Worm (Caenorhabditis elegans) whole organism, L4 larva: Measurements from ENCODE around the gene W02A2.9.
A peak's percentile ranks its signal among the peaks of the same experiment; 100 is the strongest.

Experiments used
- D1046.2 ChIP-seq: fragments of 200-800 bp; sonication (Bioruptor generic); IDR thresholded peaks from 2 replicates; pipeline ENCODE4 v1.3.6; 2022; ENCODE audit warnings: missing genetic modification characterization, missing compliant biosample characterization
- F10B5.3 ChIP-seq: sonication (generic microtip); optimal IDR thresholded peaks from 2 replicates; lab custom pipeline; 2016; ENCODE audit warnings: mild to moderate bottlenecking, missing genetic modification characterization, missing compliant biosample characterization
- F44E2.7 ChIP-seq: fragments of 200-800 bp; sonication (Bioruptor generic); IDR thresholded peaks from 2 replicates; pipeline ENCODE4 v2.1.2; 2022; ENCODE audit warnings: missing genetic modification characterization, missing compliant biosample characterization
- F49E8.2 ChIP-seq: sonication (generic microtip); optimal IDR thresholded peaks from 2 replicates; lab custom pipeline; 2016; ENCODE audit warnings: missing compliant biosample characterization, mild to moderate bottlenecking, missing genetic modification characterization, borderline replicate concordance
- T26A8.4 ChIP-seq: fragments of 200-800 bp; sonication (Bioruptor generic); IDR thresholded peaks from 2 replicates; pipeline ENCODE4 v1.3.6; 2022; ENCODE audit warnings: missing genetic modification characterization, missing compliant biosample characterization
- Y105C5A.15 ChIP-seq: fragments of 200-800 bp; sonication (Bioruptor generic); IDR thresholded peaks from 2 replicates; pipeline ENCODE4 v1.3.6; 2022; ENCODE audit warnings: missing genetic modification characterization, missing compliant biosample characterization
- aha-1 ChIP-seq: fragments of 150-350 bp; peaks from one replicate; lab custom pipeline; 2014; ENCODE audit warnings: missing biosample characterization, missing genetic modification characterization
- attf-4 ChIP-seq: sonication (generic microtip); optimal IDR thresholded peaks from 3 replicates; lab custom pipeline; 2017; ENCODE audit warnings: missing biosample characterization, missing genetic modification characterization
- ceh-32 ChIP-seq: sonication (generic microtip); optimal IDR thresholded peaks from 2 replicates; lab custom pipeline; 2016; ENCODE audit warnings: mild to moderate bottlenecking, missing genetic modification characterization, missing compliant biosample characterization; ENCODE audit not compliant: poor library complexity
- ceh-62 ChIP-seq: sonication (generic microtip); optimal IDR thresholded peaks from 2 replicates; lab custom pipeline; 2017; ENCODE audit warnings: missing biosample characterization, missing genetic modification characterization
- ctbp-1 ChIP-seq: fragments of 200-800 bp; sonication (Bioruptor generic); IDR thresholded peaks from 2 replicates; pipeline ENCODE4 v1.3.6; 2022; ENCODE audit warnings: missing genetic modification reagents, missing genetic modification characterization, missing compliant biosample characterization
- daf-12 ChIP-seq: fragments of 150-350 bp; optimal IDR thresholded peaks from 2 replicates; lab custom pipeline; 2014; ENCODE audit warnings: missing biosample characterization, missing genetic modification reagents, missing genetic modification characterization
- daf-8 ChIP-seq: fragments of 200-800 bp; sonication (Bioruptor generic); IDR thresholded peaks from 2 replicates; pipeline ENCODE4 v1.3.6; 2022; ENCODE audit warnings: missing genetic modification characterization, missing compliant biosample characterization
- dmd-6 ChIP-seq: fragments of 200-800 bp; sonication (Bioruptor generic); IDR thresholded peaks from 2 replicates; pipeline ENCODE4 v1.3.6; 2022; ENCODE audit warnings: missing genetic modification reagents, missing genetic modification characterization, missing compliant biosample characterization
- dpl-1 ChIP-seq: fragments of 150-350 bp; optimal IDR thresholded peaks from 2 replicates; lab custom pipeline; 2014; ENCODE audit warnings: missing biosample characterization, missing genetic modification reagents, missing genetic modification characterization
- duxl-1 ChIP-seq: sonication (generic microtip); optimal IDR thresholded peaks from 2 replicates; lab custom pipeline; 2016; ENCODE audit warnings: mild to moderate bottlenecking, missing genetic modification characterization, moderate library complexity, missing compliant biosample characterization; ENCODE audit not compliant: poor library complexity
- egl-43 ChIP-seq: fragments of 200-800 bp; sonication (Bioruptor generic); IDR thresholded peaks from 2 replicates; pipeline ENCODE4 v1.3.6; 2022; ENCODE audit warnings: missing genetic modification reagents, missing genetic modification characterization, missing compliant biosample characterization
- gei-8 ChIP-seq: fragments of 200-800 bp; sonication (Bioruptor generic); optimal IDR thresholded peaks from 2 replicates; lab custom pipeline; 2018; ENCODE audit warnings: mild to moderate bottlenecking, missing genetic modification characterization, missing compliant biosample characterization
- jun-1 ChIP-seq: fragments of 150-350 bp; optimal IDR thresholded peaks from 2 replicates; lab custom pipeline; 2014; ENCODE audit warnings: missing biosample characterization, missing genetic modification reagents, missing genetic modification characterization
- lim-7 ChIP-seq: fragments of 200-800 bp; sonication (Bioruptor generic); IDR thresholded peaks from 2 replicates; pipeline ENCODE4 v1.3.6; 2022; ENCODE audit warnings: missing genetic modification characterization, missing compliant biosample characterization
- lin-1 ChIP-seq: fragments of 200-800 bp; sonication (Bioruptor generic); IDR thresholded peaks from 2 replicates; pipeline ENCODE4 v1.3.6; 2022; ENCODE audit warnings: missing genetic modification reagents, missing genetic modification characterization, missing compliant biosample characterization
- lin-15B ChIP-seq: fragments of 150-350 bp; sonication (generic microtip); optimal IDR thresholded peaks from 3 replicates; lab custom pipeline; 2014; ENCODE audit warnings: missing biosample characterization, missing genetic modification characterization
- lin-29 ChIP-seq: fragments of 200-800 bp; sonication (Bioruptor generic); IDR thresholded peaks from 2 replicates; pipeline ENCODE4 v1.3.6; 2022; ENCODE audit warnings: missing genetic modification reagents, missing genetic modification characterization, missing compliant biosample characterization
- lin-39 ChIP-seq: fragments of 150-350 bp; optimal IDR thresholded peaks from 2 replicates; lab custom pipeline; 2014; ENCODE audit warnings: missing biosample characterization, missing genetic modification reagents, missing genetic modification characterization
- madf-5 ChIP-seq, 2 experiments: fragments of 200-800 bp; sonication (Bioruptor generic); IDR thresholded peaks; 2 replicates each; pipeline ENCODE4 v1.3.6; 2022; ENCODE audit warnings: missing compliant biosample characterization in 2 of 2, missing genetic modification characterization in 2 of 2
- mep-1 ChIP-seq: fragments of 150-350 bp; sonication (generic microtip); optimal IDR thresholded peaks from 3 replicates; lab custom pipeline; 2014; ENCODE audit warnings: missing biosample characterization, missing genetic modification characterization
- mxl-3 ChIP-seq: fragments of 200-800 bp; sonication (Bioruptor generic); optimal IDR thresholded peaks from 2 replicates; lab custom pipeline; 2018; ENCODE audit warnings: mild to moderate bottlenecking, missing genetic modification characterization, missing compliant biosample characterization
- nhr-102 ChIP-seq: sonication (generic microtip); optimal IDR thresholded peaks from 2 replicates; lab custom pipeline; 2016; ENCODE audit warnings: mild to moderate bottlenecking, missing genetic modification characterization, moderate library complexity, missing compliant biosample characterization
- nhr-111 ChIP-seq: fragments of 200-800 bp; sonication (Bioruptor generic); optimal IDR thresholded peaks from 2 replicates; lab custom pipeline; 2018; ENCODE audit warnings: mild to moderate bottlenecking, missing genetic modification characterization, missing compliant biosample characterization
- nhr-25 ChIP-seq: sonication (generic microtip); optimal IDR thresholded peaks from 2 replicates; lab custom pipeline; 2017; ENCODE audit warnings: missing genetic modification characterization, mild to moderate bottlenecking, missing compliant biosample characterization, antibody characterized with exemption, moderate library complexity, borderline replicate concordance; ENCODE audit not compliant: insufficient read depth
- nhr-42 ChIP-seq: fragments of 200-800 bp; sonication (Bioruptor generic); IDR thresholded peaks from 2 replicates; pipeline ENCODE4 v1.3.6; 2022; ENCODE audit warnings: missing genetic modification characterization, missing compliant biosample characterization
- nhr-6 ChIP-seq: fragments of 150-350 bp; optimal IDR thresholded peaks from 2 replicates; lab custom pipeline; 2014; ENCODE audit warnings: missing biosample characterization, missing genetic modification characterization
- php-3 ChIP-seq: fragments of 200-800 bp; sonication (Bioruptor generic); IDR thresholded peaks from 2 replicates; pipeline ENCODE4 v1.3.6; 2022; ENCODE audit warnings: missing genetic modification reagents, missing genetic modification characterization, missing compliant biosample characterization
- saeg-2 ChIP-seq: fragments of 200-800 bp; sonication (Bioruptor generic); IDR thresholded peaks from 2 replicates; pipeline ENCODE4 v1.3.6; 2022; ENCODE audit warnings: missing genetic modification reagents, missing genetic modification characterization, missing compliant biosample characterization
- sdz-12 ChIP-seq: fragments of 200-800 bp; sonication (Bioruptor generic); optimal IDR thresholded peaks from 2 replicates; lab custom pipeline; 2018; ENCODE audit warnings: mild to moderate bottlenecking, missing genetic modification characterization, missing compliant biosample characterization
- set-16 ChIP-seq: fragments of 200-800 bp; sonication (Bioruptor generic); IDR thresholded peaks from 2 replicates; pipeline ENCODE4 v1.3.6; 2022; ENCODE audit warnings: missing genetic modification reagents, missing genetic modification characterization, missing compliant biosample characterization
- snpc-4 ChIP-seq: fragments of 150-350 bp; optimal IDR thresholded peaks from 2 replicates; lab custom pipeline; 2014; ENCODE audit warnings: missing biosample characterization, missing genetic modification characterization
- spr-1 ChIP-seq: sonication (generic microtip); optimal IDR thresholded peaks from 2 replicates; lab custom pipeline; 2016; ENCODE audit warnings: mild to moderate bottlenecking, missing genetic modification characterization, missing compliant biosample characterization
- tra-1 ChIP-seq: fragments of 200-800 bp; sonication (Bioruptor generic); IDR thresholded peaks from 2 replicates; pipeline ENCODE4 v1.3.6; 2022; ENCODE audit warnings: missing genetic modification reagents, missing genetic modification characterization, missing compliant biosample characterization
- unc-130 ChIP-seq: sonication (generic microtip); optimal IDR thresholded peaks from 2 replicates; lab custom pipeline; 2016; ENCODE audit warnings: missing genetic modification reagents, missing genetic modification characterization, missing compliant biosample characterization
- unc-62 ChIP-seq, 3 experiments: fragments of 150-350 bp in 1 of 3; sonication (generic microtip); optimal IDR thresholded peaks in 2 of 3; peaks in 1 of 3; 1 replicate in 1 of 3; 2 replicates in 2 of 3; lab custom pipeline; 2014 to 2017; ENCODE audit warnings: missing biosample characterization in 3 of 3, missing genetic modification characterization in 3 of 3, missing genetic modification reagents in 3 of 3, missing genotype in 1 of 3
- zag-1 ChIP-seq: fragments of 150-350 bp; optimal IDR thresholded peaks from 2 replicates; lab custom pipeline; 2014; ENCODE audit warnings: missing biosample characterization, missing genetic modification characterization
- zfp-3 ChIP-seq: fragments of 200-800 bp; sonication (Bioruptor generic); conservative IDR thresholded peaks from 2 replicates; pipeline ENCODE4 v1.3.6; 2022; ENCODE audit warnings: missing genetic modification reagents, missing genetic modification characterization, missing compliant biosample characterization
- zip-11 ChIP-seq: fragments of 200-800 bp; sonication (Bioruptor generic); IDR thresholded peaks from 2 replicates; pipeline ENCODE4 v1.3.6; 2022; ENCODE audit warnings: missing genetic modification characterization, missing compliant biosample characterization
- ztf-7 ChIP-seq: fragments of 150-350 bp; optimal IDR thresholded peaks from 2 replicates; lab custom pipeline; 2014; ENCODE audit warnings: missing biosample characterization, missing genetic modification characterization

The W02A2.9 gene

ce11 chrIV:13389237-13389636, 41.8 kb downstream of the W02A2.9 start (continued):
- TF ChIP-seq dpl-1 (GFP tag; lab: Kevin White, UChicago) = no peak
- no peak for TF ChIP-seq sdz-12 (GFP tag; lab: Kevin White, UChicago)
- no peak for TF ChIP-seq dmd-6 (GFP tag; lab: Robert Waterston, UW)
- no peak for TF ChIP-seq madf-5 (GFP tag; IDR thresholded peaks at IDR 0.05; lab: Robert Waterston, UW)
- TF ChIP-seq lin-39 (tag; lab: Kevin White, UChicago) = no peak
- TF ChIP-seq jun-1 (tag; lab: Kevin White, UChicago) = no peak
- TF ChIP-seq nhr-6 (tag; lab: Kevin White, UChicago) = no peak

- no peak for TF ChIP-seq F44E2.7
- TF ChIP-seq ceh-62 (tag; lab: Kevin White, UChicago) = no peak
- TF ChIP-seq nhr-25 (tag; lab: Kevin White, UChicago) = no peak
- no peak for TF ChIP-seq zfp-3 (GFP tag; lab: Robert Waterston, UW)
- no peak for TF ChIP-seq zip-11
- TF ChIP-seq snpc-4 = no peak
- TF ChIP-seq D1046.2 = no peak
- no peak for TF ChIP-seq F10B5.3 (tag; lab: Kevin White, UChicago)
- no peak for TF ChIP-seq ztf-7
- TF ChIP-seq mep-1 (tag; lab: Kevin White, UChicago) = no peak
- TF ChIP-seq nhr-111 (GFP tag; lab: Kevin White, UChicago) = no peak
- peak; percentile 84 for TF ChIP-seq aha-1
- TF ChIP-seq zag-1 (tag; lab: Kevin White, UChicago) = no peak
- no peak for TF ChIP-seq spr-1 (tag; lab: Kevin White, UChicago)
- no peak for TF ChIP-seq lin-1 (GFP tag; lab: Robert Waterston, UW)
- TF ChIP-seq ceh-32 (tag; lab: Kevin White, UChicago) = no peak
- TF ChIP-seq daf-8 (GFP tag; lab: Robert Waterston, UW) = no peak
- no peak for TF ChIP-seq lin-29
- TF ChIP-seq mxl-3 (GFP tag; lab: Kevin White, UChicago) = no peak
- no peak for TF ChIP-seq Y105C5A.15 (GFP tag; lab: Robert Waterston, UW)
- no peak for TF ChIP-seq daf-12 (tag; lab: Kevin White, UChicago)
- 0 out of 2 replicates have a peak, but pooled peaks have one; percentile 12 for TF ChIP-seq ctbp-1 (GFP tag; lab: Robert Waterston, UW)
- TF ChIP-seq lin-39 (tag; lab: Kevin White, UChicago) = no peak
- no peak for TF ChIP-seq attf-4 (tag; lab: Kevin White, UChicago)
- no peak for TF ChIP-seq unc-130 (GFP tag; lab: Kevin White, UChicago)
- TF ChIP-seq saeg-2 (GFP tag; lab: Robert Waterston, UW) = no peak
- peak in 1 of 2 experiments; percentile 91 for TF ChIP-seq unc-62 (GFP tag; optimal IDR thresholded peaks at IDR 0.05 in 1 of 2; lab: Kevin White, UChicago)
- TF ChIP-seq unc-62 (tag; optimal IDR thresholded peaks at IDR 0.05; lab: Kevin White, UChicago) = no peak
- no peak for TF ChIP-seq duxl-1
- TF ChIP-seq nhr-102 (tag; lab: Kevin White, UChicago) = no peak
- peak; percentile 35 for TF ChIP-seq gei-8
Observed at ce11 chrIV:13390770-13391169, 43.3 kb downstream of the W02A2.9 start.

- TF ChIP-seq tra-1 (GFP tag; lab: Robert Waterston, UW) (no peak), egl-43 (GFP tag; lab: Robert Waterston, UW) (0 out of 2 replicates have a peak, but pooled peaks have one; percentile 44), aha-1 (peak; percentile 25), sdz-12 (GFP tag; lab: Kevin White, UChicago) (peak; percentile 68), ctbp-1 (GFP tag; lab: Robert Waterston, UW) (no peak), lin-15B (tag; lab: Kevin White, UChicago) (no peak), T26A8.4 (GFP tag; lab: Robert Waterston, UW) (peak; percentile 46), nhr-111 (GFP tag; lab: Kevin White, UChicago) (peak; percentile 13), php-3 (GFP tag; lab: Robert Waterston, UW) (no peak), nhr-42 (GFP tag; lab: Robert Waterston, UW) (0 out of 2 replicates have a peak, but pooled peaks have one; percentile 33), lim-7 (GFP tag; lab: Robert Waterston, UW) (0 out of 2 replicates have a peak, but pooled peaks have one; percentile 35), set-16 (GFP tag; lab: Robert Waterston, UW) (peak; percentile 26; the same call in 1 of the 2 replicates), zfp-3 (GFP tag; lab: Robert Waterston, UW) (no peak), F49E8.2 (no peak)
Observed at ce11 chrIV:13392230-13392629, 44.8 kb downstream of the W02A2.9 start.
